Worm (Caenorhabditis elegans) whole organism, mixed stage, embryonic: Measurements from ENCODE around the gene C46C2.7.
"Not testable (repeated sequence)": the region's sequence is repeated elsewhere in the genome, so short reads cannot be mapped to it uniquely, and the experiment has no call there.

Experiments used
- M03D4.4 ChIP-seq: sonication (generic microtip); optimal IDR thresholded peaks from 2 replicates; lab custom pipeline; 2017; ENCODE audit warnings: mild to moderate bottlenecking, missing genetic modification characterization, missing compliant biosample characterization
- elt-1 ChIP-seq: sonication (generic microtip); optimal IDR thresholded peaks from 2 replicates; lab custom pipeline; 2017; ENCODE audit warnings: missing genetic modification characterization, mild to moderate bottlenecking, missing compliant biosample characterization, antibody characterized with exemption, moderate library complexity, borderline replicate concordance; ENCODE audit not compliant: insufficient read depth
- hlh-1 ChIP-seq: fragments of 150-350 bp; optimal IDR thresholded peaks from 2 replicates; lab custom pipeline; 2014; ENCODE audit warnings: missing biosample characterization, missing genetic modification reagents, missing genetic modification characterization
- lsy-2 ChIP-seq: fragments of 150-350 bp; optimal IDR thresholded peaks from 2 replicates; lab custom pipeline; 2014; ENCODE audit warnings: missing biosample characterization, missing genetic modification characterization
- nhr-28 ChIP-seq: fragments of 150-350 bp; optimal IDR thresholded peaks from 2 replicates; lab custom pipeline; 2014; ENCODE audit warnings: missing biosample characterization, missing genetic modification characterization
- nhr-76 ChIP-seq: sonication (generic microtip); optimal IDR thresholded peaks from 2 replicates; lab custom pipeline; 2017; ENCODE audit warnings: missing biosample characterization, missing genetic modification characterization
- pha-4 ChIP-seq: fragments of 150-350 bp; optimal IDR thresholded peaks from 2 replicates; lab custom pipeline; 2018; ENCODE audit warnings: missing biosample characterization, missing genetic modification reagents, missing genetic modification characterization
- snpc-4 ChIP-seq: fragments of 150-350 bp; optimal IDR thresholded peaks from 2 replicates; lab custom pipeline; 2014; ENCODE audit warnings: missing biosample characterization, missing genetic modification characterization
- unc-62 ChIP-seq: fragments of 150-350 bp; optimal IDR thresholded peaks from 2 replicates; lab custom pipeline; 2014; ENCODE audit warnings: missing biosample characterization, missing genetic modification reagents, missing genetic modification characterization

- not testable (repeated sequence) for TF ChIP-seq hlh-1 (tag; lab: Kevin White, UChicago); unc-62 (GFP tag; lab: Kevin White, UChicago); elt-1 (tag; lab: Kevin White, UChicago); M03D4.4; snpc-4; pha-4 (tag; lab: Kevin White, UChicago); nhr-28 (tag; lab: Kevin White, UChicago); lsy-2 (tag; lab: Kevin White, UChicago); nhr-76 (tag; lab: Kevin White, UChicago)
These were observed at the start of gene C46C2.7 for ce11 chrIV:9194524-9194923.
